Fruit fly (Drosophila melanogaster) S2 (cell line): ENCODE results near the gene peng.

Source experiments
- CG8478 ChIP-seq: fragments of >200 bp; optimal IDR thresholded peaks from 2 replicates; lab custom pipeline; 2018
- CTCF ChIP-seq, 2 experiments: fragments of >200 bp; optimal IDR thresholded peaks; 2 replicates each; lab custom pipeline; 2018

DNA sequence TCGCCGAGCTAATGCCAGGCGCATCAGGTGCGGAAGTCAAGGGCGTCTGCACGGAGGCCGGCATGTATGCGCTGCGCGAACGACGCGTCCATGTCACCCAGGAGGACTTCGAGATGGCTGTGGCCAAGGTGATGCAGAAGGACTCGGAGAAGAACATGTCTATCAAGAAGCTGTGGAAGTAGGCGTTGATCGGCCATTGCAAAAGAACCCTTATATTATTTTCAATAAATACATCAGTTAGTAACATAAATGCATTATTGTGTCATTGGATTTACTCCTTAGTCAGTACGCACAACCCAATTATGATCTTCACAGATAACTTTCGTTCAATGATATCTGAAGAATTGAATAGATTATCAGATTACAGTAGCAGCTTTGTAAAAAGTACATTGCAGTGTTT is 32.2 kb downstream of the peng start, which contains the start of gene CG1801:
- TF ChIP-seq CTCF (optimal IDR thresholded peaks at IDR 0.05; lab: Kevin White, UChicago): no peak
- no peak for TF ChIP-seq CG8478 (lab: Kevin White, UChicago)
